Fruit fly (Drosophila melanogaster): ENCODE measurements around the gene CG1677.

The CG1677 gene

DNA sequence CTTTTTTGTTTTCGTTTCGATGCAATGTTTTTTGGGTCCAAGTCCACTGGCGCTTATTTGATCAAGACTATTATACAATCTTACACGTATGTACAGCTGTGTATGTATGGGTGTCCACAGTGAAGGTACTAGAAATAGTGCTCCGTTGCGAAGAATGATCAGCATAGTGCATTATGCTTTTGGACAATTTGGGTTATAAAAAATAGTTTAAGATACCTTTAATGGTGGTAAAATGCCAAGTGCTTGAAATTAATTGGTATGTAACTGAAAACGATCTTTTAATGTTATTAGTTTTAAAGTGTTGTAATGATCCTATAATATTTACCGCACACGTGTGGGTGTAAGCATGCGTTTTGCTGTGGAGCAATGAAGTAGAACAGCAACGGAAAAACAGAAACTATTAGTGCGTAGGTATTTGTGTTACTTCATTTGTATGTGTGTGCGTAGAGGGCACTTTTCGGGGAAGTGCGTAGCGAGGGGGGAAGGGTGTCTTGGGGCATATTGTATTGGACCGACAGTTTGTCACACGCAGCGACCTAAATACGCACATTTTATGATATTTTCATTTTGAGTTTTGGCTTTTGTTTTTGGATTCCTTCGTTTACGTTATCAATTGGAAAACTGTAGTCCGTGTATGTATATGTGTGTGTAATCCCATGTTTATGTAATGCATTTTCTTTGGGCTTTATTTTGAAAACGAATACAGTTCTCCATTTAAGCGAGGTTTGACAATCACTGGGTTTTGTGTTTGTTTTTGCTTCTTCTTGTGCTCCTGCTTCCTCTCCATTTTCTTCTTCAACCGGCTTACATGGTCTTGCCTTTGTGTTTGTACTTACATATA is 69.3 kb downstream of the CG1677 start (continued):
- TF ChIP-seq Lim3 (GFP tag; IDR thresholded peaks at IDR 0.05), result peak; percentile 61
- TF ChIP-seq YL-1 (GFP tag; optimal IDR thresholded peaks at IDR 0.05), result peak; percentile 10
- TF ChIP-seq br (optimal IDR thresholded peaks at IDR 0.05), result no peak
- TF ChIP-seq sens (GFP tag), result peak; percentile 99
- TF ChIP-seq CG8359 (GFP tag; optimal IDR thresholded peaks at IDR 0.05; ENCODE audit: borderline replicate concordance), result peak; percentile 88
- no peak for TF ChIP-seq CG2129 (GFP tag; IDR thresholded peaks at IDR 0.05; ENCODE audit: partially characterized antibody)
- no peak for TF ChIP-seq lbe (GFP tag; optimal IDR thresholded peaks at IDR 0.05)
- peak; percentile 20 for TF ChIP-seq B-H2 (GFP tag; optimal IDR thresholded peaks at IDR 0.05)
- TF ChIP-seq CG6791 (GFP tag; IDR thresholded peaks at IDR 0.05; ENCODE audit: partially characterized antibody), result no peak
- TF ChIP-seq fu2 (GFP tag; optimal IDR thresholded peaks at IDR 0.05), result peak; percentile 71
- no peak for TF ChIP-seq nerfin-2 (GFP tag; IDR thresholded peaks at IDR 0.05; ENCODE audit: partially characterized antibody)
- TF ChIP-seq CG17912 (GFP tag; optimal IDR thresholded peaks at IDR 0.05), result peak; percentile 52
- TF ChIP-seq wek (GFP tag; optimal IDR thresholded peaks at IDR 0.05), result peak; percentile 80
- peak; percentile 82 for TF ChIP-seq ac (GFP tag; optimal IDR thresholded peaks at IDR 0.05)
- TF ChIP-seq eve (GFP tag; optimal IDR thresholded peaks at IDR 0.05), result peak in 1 of 2 experiments; percentile 96
- peak; percentile 87 for TF ChIP-seq CG10462 (GFP tag; optimal IDR thresholded peaks at IDR 0.05)
- peak; percentile 86 for TF ChIP-seq CG9437 (GFP tag; optimal IDR thresholded peaks at IDR 0.05)
- peak; percentile 70 for TF ChIP-seq slbo (GFP tag; IDR thresholded peaks at IDR 0.05)
- TF ChIP-seq gem (tag; optimal IDR thresholded peaks at IDR 0.05), result peak; percentile 97
- TF ChIP-seq ATbp (GFP tag; optimal IDR thresholded peaks at IDR 0.05), result peak; percentile 94
- TF ChIP-seq CG6813 (GFP tag; optimal IDR thresholded peaks at IDR 0.05), result peak; percentile 87
- peak; percentile 92 for TF ChIP-seq CG6689 (GFP tag; IDR thresholded peaks at IDR 0.05)
- peak; percentile 93 for TF ChIP-seq CG1529 (GFP tag; optimal IDR thresholded peaks at IDR 0.05)
- TF ChIP-seq CG13123 (GFP tag; optimal IDR thresholded peaks at IDR 0.05), result peak; percentile 69
- peak; percentile 53 for TF ChIP-seq vfl (GFP tag; optimal IDR thresholded peaks at IDR 0.05)
- TF ChIP-seq mirr (GFP tag; optimal IDR thresholded peaks at IDR 0.05), result peak; percentile 55
- peak; percentile 85 for TF ChIP-seq CrebB (tag; optimal IDR thresholded peaks at IDR 0.05)
- peak; percentile 87 for TF ChIP-seq CG32772 (GFP tag; IDR thresholded peaks at IDR 0.05)
- TF ChIP-seq Stat92E (GFP tag; optimal IDR thresholded peaks at IDR 0.05), result peak in 1 of 3 experiments; percentile 87
- TF ChIP-seq shn (GFP tag; optimal IDR thresholded peaks at IDR 0.05), result peak; percentile 89
- peak; percentile 71 for TF ChIP-seq disco-r (GFP tag; optimal IDR thresholded peaks at IDR 0.05)
- TF ChIP-seq CG17802 (tag; optimal IDR thresholded peaks at IDR 0.05), result peak; percentile 80
- peak; percentile 90 for TF ChIP-seq bcd (GFP tag; optimal IDR thresholded peaks at IDR 0.05)
- TF ChIP-seq CG32767 (GFP tag; IDR thresholded peaks at IDR 0.05), result peak; percentile 88
- peak; percentile 31 for TF ChIP-seq gro (GFP tag; optimal IDR thresholded peaks at IDR 0.05)
- TF ChIP-seq CG8944 (GFP tag; optimal IDR thresholded peaks at IDR 0.05), result peak; percentile 89
- TF ChIP-seq Scr (GFP tag; IDR thresholded peaks at IDR 0.05; ENCODE audit: partially characterized antibody), result no peak
- peak; percentile 87 for TF ChIP-seq croc (GFP tag; conservative IDR thresholded peaks at IDR 0.05)
- peak; percentile 82 for TF ChIP-seq CG9876 (GFP tag; optimal IDR thresholded peaks at IDR 0.05)
- TF ChIP-seq Elba2 (GFP tag; optimal IDR thresholded peaks at IDR 0.05), result no peak
- peak; percentile 96 for TF ChIP-seq CG12219 (GFP tag; optimal IDR thresholded peaks at IDR 0.05)
- TF ChIP-seq CG4730 (GFP tag; IDR thresholded peaks at IDR 0.05), result peak; percentile 72
- TF ChIP-seq CG13624 (GFP tag; optimal IDR thresholded peaks at IDR 0.05), result peak; percentile 84
- TF ChIP-seq cato (GFP tag; optimal IDR thresholded peaks at IDR 0.05; ENCODE audit: borderline replicate concordance), result peak; percentile 86
- TF ChIP-seq Vsx1 (GFP tag; optimal IDR thresholded peaks at IDR 0.05), result peak; percentile 84
- TF ChIP-seq CG2889 (GFP tag; IDR thresholded peaks at IDR 0.05), result peak; percentile 63; the same call in 2 of the 3 replicates
- TF ChIP-seq Mad (GFP tag; optimal IDR thresholded peaks at IDR 0.05), result peak; percentile 89
- peak; percentile 52 for TF ChIP-seq Hmx (GFP tag; optimal IDR thresholded peaks at IDR 0.05)
- peak; percentile 67 for TF ChIP-seq Deaf1 (tag; optimal IDR thresholded peaks at IDR 0.05)

All from whole organism, embryonic.